Fruit fly (Drosophila melanogaster): Measurements from ENCODE around the gene bc10.

DNA sequence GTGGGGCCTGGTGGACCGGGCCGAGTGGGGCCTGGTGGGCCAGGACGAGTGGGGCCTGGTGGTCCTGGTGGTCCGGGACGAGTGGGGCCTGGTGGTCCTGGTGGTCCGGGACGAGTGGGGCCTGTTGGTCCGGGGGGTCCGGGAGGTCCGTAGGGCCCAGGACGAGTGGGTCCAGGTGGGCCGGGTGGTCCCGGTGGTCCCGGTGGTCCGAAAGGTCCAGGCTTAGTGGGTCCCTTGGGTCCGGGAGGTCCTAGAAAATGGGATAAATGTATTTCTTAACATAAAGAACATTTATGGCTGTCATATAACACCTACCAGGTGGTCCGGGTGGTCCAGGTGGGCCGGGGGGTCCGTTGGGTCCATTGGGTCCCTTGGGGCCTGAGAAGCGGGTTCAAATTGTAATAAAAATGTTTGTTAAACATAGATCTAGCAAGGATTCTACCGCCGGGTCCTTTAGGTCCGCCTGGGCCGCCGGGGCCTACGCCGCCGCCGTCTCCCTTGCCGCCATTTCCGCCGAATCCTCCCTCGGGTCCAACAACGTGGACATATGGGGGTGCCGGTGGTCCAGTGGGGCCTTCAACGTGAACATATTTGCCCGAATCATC is 24.3 kb upstream of the bc10 start:
- TF ChIP-seq CG9948 (tag; optimal IDR thresholded peaks at IDR 0.05) (no peak), gl (tag; optimal IDR thresholded peaks at IDR 0.05) (no peak), CG8301 (tag; optimal IDR thresholded peaks at IDR 0.05) (no peak), CG13204 (GFP tag; optimal IDR thresholded peaks at IDR 0.05) (no peak), EcR (GFP tag; optimal IDR thresholded peaks at IDR 0.05) (no peak), CG10348 (GFP tag; IDR thresholded peaks at IDR 0.05) (no peak), Ets98B (GFP tag; IDR thresholded peaks at IDR 0.05) (no peak), CG12605 (GFP tag; IDR thresholded peaks at IDR 0.05) (no peak), CG32121 (GFP tag; IDR thresholded peaks at IDR 0.05) (no peak)
